Fruit fly (Drosophila melanogaster) whole organism, prepupa: ENCODE measurements around the gene CG7829.

ENCODE experiments used
- CG8319 ChIP-seq: fragments of 200-800 bp; sonication (Bioruptor generic); optimal IDR thresholded peaks from 3 replicates; lab custom pipeline; 2016; ENCODE audit warnings: missing biosample characterization, missing genetic modification characterization
- Gug ChIP-seq: fragments of 200-800 bp; sonication (Bioruptor generic); IDR thresholded peaks from 2 replicates; pipeline ENCODE4 v1.3.6; 2022; ENCODE audit warnings: missing biosample characterization, missing genetic modification characterization
- Lpt ChIP-seq: fragments of 200-800 bp; sonication (Bioruptor generic); optimal IDR thresholded peaks from 3 replicates; lab custom pipeline; 2016; ENCODE audit warnings: missing biosample characterization, missing genetic modification characterization
- Smox ChIP-seq: fragments of 200-800 bp; sonication (Bioruptor generic); optimal IDR thresholded peaks from 3 replicates; lab custom pipeline; 2016; ENCODE audit warnings: missing biosample characterization, missing genetic modification characterization
- Sox15 ChIP-seq: fragments of 200-800 bp; sonication (Bioruptor generic); optimal IDR thresholded peaks from 3 replicates; lab custom pipeline; 2016; ENCODE audit warnings: missing biosample characterization, missing genetic modification characterization
- svp ChIP-seq: fragments of 200-800 bp; sonication (Bioruptor generic); peaks from one replicate; lab custom pipeline; 2016; ENCODE audit warnings: missing biosample characterization, missing genetic modification characterization

DNA sequence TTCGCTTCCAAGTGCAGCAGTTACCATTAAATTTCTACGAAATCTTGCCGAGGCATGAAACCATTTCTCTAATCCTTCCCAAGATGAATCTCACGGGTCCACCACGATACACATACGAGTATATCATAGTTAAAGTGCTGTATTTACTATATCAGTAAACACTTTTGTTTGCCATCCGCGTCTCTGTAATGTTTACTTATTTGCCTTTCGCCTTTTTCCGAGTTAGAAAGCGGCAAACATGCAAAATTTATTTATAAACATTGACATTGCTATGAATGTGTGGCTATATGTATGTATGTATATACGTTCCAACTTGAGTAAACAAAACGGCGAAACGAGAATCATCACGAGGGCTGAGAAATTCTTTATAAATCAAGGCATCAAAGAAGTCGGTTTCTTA lies 13.4 kb upstream of the CG7829 start:
- no peak for TF ChIP-seq Smox
- no peak for TF ChIP-seq CG8319 (GFP tag; lab: Kevin White, UChicago)
- no peak for TF ChIP-seq svp (GFP tag; lab: Kevin White, UChicago)
- TF ChIP-seq Lpt (GFP tag; lab: Kevin White, UChicago) = no peak
- TF ChIP-seq Gug (GFP tag; lab: Robert Waterston, UW) = no peak
- TF ChIP-seq Sox15 (GFP tag; lab: Kevin White, UChicago) = no peak
